Worm (Caenorhabditis elegans): ENCODE measurements around the gene ZK686.6.

DNA sequence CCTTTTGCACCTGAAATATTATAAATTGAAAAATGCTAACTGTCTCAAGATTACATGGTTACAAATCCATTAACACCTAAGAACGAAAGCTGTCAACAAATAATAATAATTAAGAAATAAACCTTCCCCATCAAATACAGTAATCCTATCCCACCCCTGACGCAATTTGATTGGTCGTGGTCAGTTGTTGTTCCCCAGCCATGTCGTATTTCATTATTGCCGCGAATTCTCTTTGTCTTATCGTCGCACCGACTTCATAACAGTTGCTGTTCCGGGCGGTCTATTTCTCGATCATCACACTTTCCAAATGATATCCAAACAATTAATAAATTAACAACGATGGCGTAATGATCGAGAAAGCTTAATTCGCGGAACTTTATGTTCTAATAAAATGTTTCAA lies 5.7 kb upstream of the ZK686.6 start:
- TF ChIP-seq med-1 (GFP tag; optimal IDR thresholded peaks at IDR 0.05; ENCODE audit: insufficient read depth) (no peak), ztf-23 (GFP tag; IDR thresholded peaks at IDR 0.05) (no peak), cog-1 (tag; optimal IDR thresholded peaks at IDR 0.05) (no peak), T22C8.4 (GFP tag; IDR thresholded peaks at IDR 0.05) (no peak), flt-1 (GFP tag; IDR thresholded peaks at IDR 0.05) (no peak), ztf-29 (GFP tag; IDR thresholded peaks at IDR 0.05) (no peak)

Measured in whole organism, midembryonic.